Worm (Caenorhabditis elegans) whole organism, early embryonic: Measurements from ENCODE around the gene sri-29.

Experiments used
- B0310.2 ChIP-seq: sonication (generic microtip); optimal IDR thresholded peaks from 2 replicates; lab custom pipeline; 2016; ENCODE audit warnings: mild to moderate bottlenecking, missing genetic modification characterization, missing compliant biosample characterization
- ama-1 ChIP-seq: fragments of 150-350 bp; optimal IDR thresholded peaks from 2 replicates; lab custom pipeline; 2014
- ceh-13 ChIP-seq: fragments of 200-800 bp; sonication (Bioruptor generic); optimal IDR thresholded peaks from 2 replicates; lab custom pipeline; 2018; ENCODE audit warnings: mild to moderate bottlenecking, missing genetic modification characterization, missing compliant biosample characterization
- ets-7 ChIP-seq: sonication (generic microtip); optimal IDR thresholded peaks from 2 replicates; lab custom pipeline; 2016; ENCODE audit warnings: missing genotype, missing genetic modification characterization, missing compliant biosample characterization
- flt-1 ChIP-seq: fragments of 200-800 bp; sonication (Bioruptor generic); IDR thresholded peaks from 2 replicates; pipeline ENCODE4 v1.3.6; 2022; ENCODE audit warnings: missing genetic modification characterization, missing compliant biosample characterization
- hmbx-1 ChIP-seq: sonication (generic microtip); optimal IDR thresholded peaks from 2 replicates; lab custom pipeline; 2016; ENCODE audit warnings: mild to moderate bottlenecking, missing genetic modification characterization, missing compliant biosample characterization
- hmg-4 ChIP-seq: fragments of 200-800 bp; sonication (Bioruptor generic); optimal IDR thresholded peaks from 2 replicates; lab custom pipeline; 2018; ENCODE audit warnings: mild to moderate bottlenecking, missing genetic modification characterization, missing compliant biosample characterization
- hnd-1 ChIP-seq: sonication (generic microtip); optimal IDR thresholded peaks from 2 replicates; lab custom pipeline; 2016; ENCODE audit warnings: missing genetic modification characterization, missing compliant biosample characterization
- pes-1 ChIP-seq: fragments of 200-800 bp; sonication (Bioruptor generic); IDR thresholded peaks from 2 replicates; pipeline ENCODE4 v1.3.6; 2022; ENCODE audit warnings: missing genetic modification reagents, missing genetic modification characterization, missing compliant biosample characterization
- sea-1 ChIP-seq: fragments of 200-800 bp; sonication (Bioruptor generic); conservative IDR thresholded peaks from 2 replicates; pipeline ENCODE4 v1.3.6; 2022; ENCODE audit warnings: missing genetic modification characterization, missing compliant biosample characterization
- tra-4 ChIP-seq: sonication (generic microtip); optimal IDR thresholded peaks from 2 replicates; lab custom pipeline; 2017; ENCODE audit warnings: missing genetic modification characterization, missing compliant biosample characterization

DNA sequence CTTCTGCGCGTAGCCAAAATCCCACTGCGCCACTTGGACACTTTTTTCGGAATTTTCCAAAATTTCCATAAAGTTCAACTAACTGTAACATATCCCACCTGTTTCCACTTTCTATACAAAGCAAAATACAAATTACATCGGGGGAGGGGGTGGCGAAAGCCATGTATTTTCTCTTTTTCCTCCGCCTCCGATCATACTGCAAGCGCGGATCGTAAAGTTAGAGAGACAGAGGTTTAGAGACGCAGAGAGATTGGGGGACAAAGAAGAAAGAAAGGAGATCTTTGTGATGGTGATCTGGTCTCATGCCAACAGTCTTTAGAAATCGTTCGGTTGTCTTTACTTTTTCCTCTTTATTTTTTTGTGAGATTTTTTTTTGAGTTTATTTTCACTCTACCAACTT lies 15.9 kb upstream of the sri-29 start:
- TF ChIP-seq ama-1 (lab: Kevin White, UChicago) (no peak), pes-1 (GFP tag; lab: Robert Waterston, UW) (no peak), ceh-13 (no peak), hmbx-1 (tag; lab: Kevin White, UChicago) (no peak), flt-1 (no peak), hmg-4 (no peak), tra-4 (tag; lab: Kevin White, UChicago) (no peak), sea-1 (GFP tag; lab: Robert Waterston, UW) (no peak), hnd-1 (tag; lab: Kevin White, UChicago) (no peak), B0310.2 (no peak), ets-7 (tag; lab: Kevin White, UChicago) (no peak)
